Fruit fly (Drosophila melanogaster) ovary, adult (tissue): ENCODE measurements around the gene prg.

ENCODE experiments used
- CG17801 ChIP-seq: fragments of 200-800 bp; optimal IDR thresholded peaks from 2 replicates; lab custom pipeline; 2019; ENCODE audit warnings: missing biosample characterization, mild to moderate bottlenecking, missing genetic modification characterization, moderate library complexity; ENCODE audit not compliant: partially characterized antibody

The prg gene

dm6 chr2L:8473448-8473847 lies 9.2 kb downstream of the prg start:
- no peak for TF ChIP-seq CG17801 (GFP tag; lab: Kevin White, UChicago)

dm6 chr2L:8477049-8477448 lies 12.8 kb downstream of the prg start, which contains the start of gene CheA29a:
Gene CheA29a, plus strand, starts transcription at chr2L:8477349.
- no peak for TF ChIP-seq CG17801 (GFP tag; lab: Kevin White, UChicago)

DNA sequence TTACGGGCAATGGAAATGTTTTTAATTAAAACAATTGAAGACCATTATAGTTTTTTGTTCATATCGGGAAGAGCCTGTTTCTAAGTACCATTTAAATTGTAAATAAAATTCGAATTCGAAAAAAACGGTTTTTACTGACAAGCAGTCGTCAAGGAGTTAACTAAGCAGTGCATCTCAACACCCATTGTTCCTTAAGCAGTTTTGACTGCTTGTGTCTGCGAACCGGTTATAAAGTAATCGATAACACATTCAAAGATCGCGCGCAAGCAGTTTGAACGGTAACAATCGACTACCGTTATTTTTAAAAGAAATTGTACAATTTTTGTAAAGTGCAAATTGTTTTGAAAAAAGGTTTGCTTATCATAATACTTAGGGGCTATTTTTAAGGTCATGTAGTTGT lies 13.7 kb downstream of the prg start:
- TF ChIP-seq CG17801 (GFP tag; lab: Kevin White, UChicago), result no peak

DNA sequence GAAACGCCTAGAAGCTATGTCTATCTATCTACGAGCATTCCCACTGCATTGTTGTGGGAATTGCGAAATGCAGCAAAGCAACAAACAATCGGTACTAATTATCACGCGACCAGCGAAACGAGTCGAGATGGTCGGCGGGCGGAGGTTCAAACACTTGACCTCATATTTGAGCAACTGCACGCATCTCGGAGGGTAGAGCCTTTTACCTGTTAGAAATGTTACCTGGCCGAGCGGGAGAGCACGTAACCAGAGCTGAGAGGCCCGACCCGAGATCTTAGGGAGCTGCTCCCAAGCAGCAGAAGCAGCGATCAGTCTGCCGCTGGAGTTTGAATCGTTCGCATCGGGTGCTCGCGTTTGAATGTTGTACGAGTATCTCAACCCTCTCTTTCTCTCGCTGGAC lies 14.1 kb downstream of the prg start:
- no peak for TF ChIP-seq CG17801 (GFP tag; lab: Kevin White, UChicago)

dm6 chr2L:8478911-8479706 lies 14.8 kb downstream of the prg start:
- no peak for TF ChIP-seq CG17801 (GFP tag; lab: Kevin White, UChicago)

dm6 chr2L:8480825-8481224 lies 16.5 kb downstream of the prg start:
- TF ChIP-seq CG17801 (GFP tag; lab: Kevin White, UChicago), result no peak

DNA sequence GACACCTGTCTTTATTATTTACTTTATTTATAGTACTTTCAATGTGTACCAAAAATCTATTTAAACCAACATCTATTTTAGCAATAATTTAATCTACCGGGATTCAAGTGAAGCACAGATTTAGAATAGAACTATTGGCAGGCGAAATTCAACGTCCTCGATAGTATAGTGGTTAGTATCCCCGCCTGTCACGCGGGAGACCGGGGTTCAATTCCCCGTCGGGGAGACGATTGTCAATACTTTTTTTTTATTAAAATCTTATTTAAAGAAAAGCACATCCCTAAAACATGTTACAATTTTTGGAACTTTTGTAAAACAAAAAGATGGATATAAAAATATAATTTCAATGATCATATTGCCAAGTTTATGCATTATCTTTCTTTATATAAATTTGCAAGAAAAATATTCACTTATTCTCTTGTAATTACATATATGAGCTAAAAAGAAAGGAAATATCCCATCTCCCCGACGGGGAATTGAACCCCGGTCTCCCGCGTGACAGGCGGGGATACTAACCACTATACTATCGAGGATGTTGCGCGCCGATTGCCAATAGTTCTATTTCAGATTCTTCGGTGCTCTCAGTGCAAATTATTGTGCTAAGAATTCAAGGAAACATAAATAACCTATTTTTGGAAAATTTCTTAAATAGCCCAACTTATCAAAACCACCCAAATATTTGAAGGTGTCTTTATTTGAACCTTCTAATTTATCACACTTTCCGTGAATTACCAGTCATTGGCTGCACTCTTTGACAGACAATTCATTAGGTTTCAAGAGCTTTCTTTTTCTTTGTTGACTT lies 17.5 kb downstream of the prg start, which contains the start of gene CG43796:
Gene CG43796 (plus strand): TSS at position 752 of the 802 bp plus-strand sequence.
- no peak for TF ChIP-seq CG17801 (GFP tag; lab: Kevin White, UChicago)

DNA sequence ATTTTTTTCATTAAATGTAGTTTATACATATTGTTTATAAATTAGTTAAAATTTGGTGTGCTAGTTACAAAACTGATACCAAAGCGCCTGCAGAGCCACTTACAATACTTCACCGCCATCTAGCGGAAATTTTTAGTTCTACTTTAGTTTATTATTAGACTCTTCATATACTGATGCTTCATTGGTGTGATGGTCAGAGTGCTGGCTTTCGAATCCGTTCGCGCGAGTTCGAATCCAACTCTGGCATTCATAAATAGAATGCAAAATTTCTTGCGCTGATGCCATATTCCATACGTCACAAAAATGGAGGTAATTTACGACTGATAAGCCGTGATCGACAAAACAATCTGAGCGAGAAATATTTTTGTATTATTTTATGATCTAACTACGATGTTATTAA lies 21.3 kb downstream of the prg start:
- peak; percentile 60 for TF ChIP-seq CG17801 (GFP tag; lab: Kevin White, UChicago)

- peak; percentile 44 for TF ChIP-seq CG17801 (GFP tag; lab: Kevin White, UChicago)
Measured at dm6 chr2L:8488735-8489134, 24.4 kb downstream of the prg start, which contains the start of gene CG13088. Gene CG13088, plus strand, starts transcription at chr2L:8488981.

dm6 chr2L:8490439-8490838 lies 26.2 kb downstream of the prg start, which contains the start of gene CG43400:
Gene CG43400, plus strand, starts transcription at chr2L:8490739.
- TF ChIP-seq CG17801 (GFP tag; lab: Kevin White, UChicago), result no peak

dm6 chr2L:8496269-8496668 lies 32.0 kb downstream of the prg start, which contains the start of gene Bace:
Gene Bace, minus strand, starts transcription at chr2L:8496307.
- no peak for TF ChIP-seq CG17801 (GFP tag; lab: Kevin White, UChicago)

dm6 chr2L:8506729-8507128 lies 42.4 kb downstream of the prg start, which contains the start of gene Dh31:
Gene Dh31, minus strand, starts transcription at chr2L:8506845.
- no peak for TF ChIP-seq CG17801 (GFP tag; lab: Kevin White, UChicago)

- TF ChIP-seq CG17801 (GFP tag; lab: Kevin White, UChicago), result no peak
Measured at dm6 chr2L:8511723-8512122, 47.4 kb downstream of the prg start, which contains the start of gene CG13096. Gene CG13096, minus strand, starts transcription at chr2L:8511866.

- TF ChIP-seq CG17801 (GFP tag; lab: Kevin White, UChicago), result peak; percentile 91
Measured at dm6 chr2L:8514748-8515147, 50.5 kb downstream of the prg start, which contains the start of the genes CG13097 and PIG-U. Gene CG13097, minus strand, starts transcription at chr2L:8514868. Gene PIG-U, plus strand, starts transcription at chr2L:8515096.
